Worm (Caenorhabditis elegans) whole organism, L3 larva: ENCODE data around the gene F14H12.6.

Experiments
- ZK546.5 ChIP-seq: sonication (generic microtip); optimal IDR thresholded peaks from 2 replicates; lab custom pipeline; 2017; ENCODE audit warnings: missing biosample characterization, missing genetic modification characterization
- aly-2 ChIP-seq: fragments of 150-350 bp; optimal IDR thresholded peaks from 2 replicates; lab custom pipeline; 2014; ENCODE audit warnings: missing biosample characterization, missing genetic modification characterization
- ceh-28 ChIP-seq: fragments of 150-350 bp; optimal IDR thresholded peaks from 2 replicates; lab custom pipeline; 2014; ENCODE audit warnings: missing biosample characterization, missing genetic modification reagents, missing genetic modification characterization
- ceh-82 ChIP-seq: fragments of 150-350 bp; optimal IDR thresholded peaks from 2 replicates; lab custom pipeline; 2014; ENCODE audit warnings: missing biosample characterization, missing genetic modification characterization
- egl-27 ChIP-seq: sonication (generic microtip); optimal IDR thresholded peaks from 4 replicates; lab custom pipeline; 2017; ENCODE audit warnings: missing biosample characterization, missing genetic modification reagents, missing genetic modification characterization
- egl-5 ChIP-seq: fragments of 150-350 bp; optimal IDR thresholded peaks from 2 replicates; lab custom pipeline; 2017; ENCODE audit warnings: missing biosample characterization, missing genetic modification reagents, missing genetic modification characterization, inconsistent platforms
- eor-1 ChIP-seq, 2 experiments: fragments of 150-350 bp; optimal IDR thresholded peaks; 2 replicates each; lab custom pipeline; 2014 to 2018; ENCODE audit warnings: missing biosample characterization in 2 of 2, missing genetic modification characterization in 2 of 2
- fos-1 ChIP-seq: fragments of 150-350 bp; optimal IDR thresholded peaks from 2 replicates; lab custom pipeline; 2014; ENCODE audit warnings: missing biosample characterization, missing genetic modification characterization
- nhr-237 ChIP-seq: fragments of 150-350 bp; optimal IDR thresholded peaks from 2 replicates; lab custom pipeline; 2014; ENCODE audit warnings: missing biosample characterization, missing genetic modification characterization
- nhr-28 ChIP-seq: fragments of 150-350 bp; optimal IDR thresholded peaks from 2 replicates; lab custom pipeline; 2014; ENCODE audit warnings: missing biosample characterization, missing genetic modification characterization
- nhr-77 ChIP-seq: fragments of 150-350 bp; optimal IDR thresholded peaks from 2 replicates; lab custom pipeline; 2014; ENCODE audit warnings: missing biosample characterization, missing genetic modification characterization
- pqm-1 ChIP-seq: fragments of 150-350 bp; optimal IDR thresholded peaks from 2 replicates; lab custom pipeline; 2017; ENCODE audit warnings: missing biosample characterization, missing genetic modification characterization, inconsistent platforms
- unc-39 ChIP-seq: sonication (generic microtip); optimal IDR thresholded peaks from 4 replicates; lab custom pipeline; 2017; ENCODE audit warnings: missing biosample characterization, missing genetic modification characterization

DNA sequence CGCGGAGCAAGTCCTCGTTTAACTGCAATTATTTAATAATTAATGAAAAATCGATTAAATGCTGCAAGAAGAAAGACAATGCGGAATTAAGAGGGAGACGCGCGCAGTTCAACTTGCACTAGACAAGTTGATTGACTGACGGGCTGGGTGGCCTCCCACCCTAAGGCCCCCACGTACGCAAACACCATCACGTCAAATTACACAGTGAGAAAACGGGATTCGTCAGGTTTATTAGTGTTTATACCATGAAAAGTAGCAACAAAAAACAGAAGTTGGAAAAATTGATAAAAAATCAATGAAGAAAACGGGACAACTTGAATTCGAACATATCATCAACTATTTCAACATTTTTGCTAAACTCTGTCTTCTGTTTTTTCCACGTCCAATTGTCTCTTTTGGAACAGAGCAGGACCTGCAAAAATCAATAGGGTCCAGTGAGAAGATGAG, 49.8 kb downstream of the F14H12.6 start:
- TF ChIP-seq pqm-1 (tag; lab: Kevin White, UChicago) (no peak), fos-1 (tag; lab: Kevin White, UChicago) (no peak), ceh-82 (tag; lab: Kevin White, UChicago) (no peak), egl-5 (tag; lab: Kevin White, UChicago) (no peak), nhr-237 (tag; lab: Kevin White, UChicago) (no peak), ZK546.5 (tag; lab: Kevin White, UChicago) (no peak), nhr-28 (tag; lab: Kevin White, UChicago) (no peak), eor-1 (tag; optimal IDR thresholded peaks at IDR 0.05; lab: Kevin White, UChicago) (no peak), nhr-77 (tag; lab: Kevin White, UChicago) (no peak), ceh-28 (tag; lab: Kevin White, UChicago) (no peak), aly-2 (tag; lab: Kevin White, UChicago) (no peak), unc-39 (tag; lab: Kevin White, UChicago) (no peak), egl-27 (tag; lab: Kevin White, UChicago) (no peak)
